Worm (Caenorhabditis elegans) whole organism, L1 larva: Measurements from ENCODE around the gene nhr-27.
A peak's percentile ranks its signal among the peaks of the same experiment; 100 is the strongest.

Source experiments
- C34B4.2 ChIP-seq: sonication (generic microtip); optimal IDR thresholded peaks from 2 replicates; lab custom pipeline; 2017; ENCODE audit warnings: mild to moderate bottlenecking, missing genetic modification characterization, missing compliant biosample characterization
- F16B12.6 ChIP-seq: fragments of 150-350 bp; optimal IDR thresholded peaks from 2 replicates; lab custom pipeline; 2014; ENCODE audit warnings: missing biosample characterization, missing genetic modification characterization
- alr-1 ChIP-seq: fragments of 200-800 bp; sonication (Bioruptor generic); optimal IDR thresholded peaks from 2 replicates; lab custom pipeline; 2018; ENCODE audit warnings: borderline replicate concordance, mild to moderate bottlenecking, missing genetic modification characterization, missing compliant biosample characterization
- aly-2 ChIP-seq: fragments of 150-350 bp; optimal IDR thresholded peaks from 2 replicates; lab custom pipeline; 2014; ENCODE audit warnings: missing biosample characterization, missing genetic modification characterization
- ama-1 ChIP-seq: fragments of 150-350 bp; optimal IDR thresholded peaks from 2 replicates; lab custom pipeline; 2014
- blmp-1 ChIP-seq: fragments of 150-350 bp; optimal IDR thresholded peaks from 2 replicates; lab custom pipeline; 2014; ENCODE audit warnings: missing biosample characterization, missing genetic modification characterization
- ceh-8 ChIP-seq: fragments of 200-800 bp; sonication (Bioruptor generic); optimal IDR thresholded peaks from 2 replicates; lab custom pipeline; 2018; ENCODE audit warnings: mild to moderate bottlenecking, missing genetic modification characterization, moderate library complexity, missing compliant biosample characterization
- ceh-88 ChIP-seq: fragments of 200-800 bp; sonication (Bioruptor generic); IDR thresholded peaks from 2 replicates; pipeline ENCODE4 v1.3.6; 2022; ENCODE audit warnings: missing genetic modification characterization, missing compliant biosample characterization
- ceh-90 ChIP-seq: sonication (generic microtip); optimal IDR thresholded peaks from 2 replicates; lab custom pipeline; 2016; ENCODE audit warnings: missing genetic modification characterization, missing compliant biosample characterization
- ces-1 ChIP-seq: fragments of 150-350 bp; optimal IDR thresholded peaks from 2 replicates; lab custom pipeline; 2014; ENCODE audit warnings: missing biosample characterization, missing genetic modification reagents, missing genetic modification characterization
- efl-1 ChIP-seq, 4 experiments: fragments of 150-350 bp; optimal IDR thresholded peaks in 3 of 4; peaks in 1 of 4; 1 replicate in 1 of 4; 2 replicates in 3 of 4; lab custom pipeline; 2014; ENCODE audit warnings: missing biosample characterization in 2 of 4, missing genetic modification characterization in 2 of 4, missing genetic modification reagents in 2 of 4
- elt-2 ChIP-seq: sonication (generic microtip); optimal IDR thresholded peaks from 2 replicates; lab custom pipeline; 2016; ENCODE audit warnings: missing genetic modification characterization, mild to moderate bottlenecking, inconsistent platforms, missing compliant biosample characterization, missing genetic modification reagents
- elt-3 ChIP-seq, 6 experiments: fragments of 150-350 bp in 1 of 6; sonication (generic microtip); optimal IDR thresholded peaks; 2 replicates each; lab custom pipeline; 2017 to 2018; ENCODE audit warnings: missing biosample characterization in 6 of 6, missing genetic modification characterization in 6 of 6, inconsistent platforms in 1 of 6
- ets-5 ChIP-seq: fragments of 200-800 bp; sonication (Bioruptor generic); IDR thresholded peaks from 2 replicates; pipeline ENCODE4 v1.3.6; 2022; ENCODE audit warnings: missing genetic modification characterization, missing compliant biosample characterization
- fkh-10 ChIP-seq: sonication (generic microtip); optimal IDR thresholded peaks from 2 replicates; lab custom pipeline; 2017; ENCODE audit warnings: missing biosample characterization, missing genetic modification reagents, missing genetic modification characterization
- grh-1 ChIP-seq: fragments of 200-800 bp; sonication (Bioruptor generic); IDR thresholded peaks from 2 replicates; pipeline ENCODE4 v1.3.6; 2022; ENCODE audit warnings: missing genetic modification reagents, missing genetic modification characterization, missing compliant biosample characterization
- hlh-17 ChIP-seq: fragments of 200-800 bp; sonication (Bioruptor generic); optimal IDR thresholded peaks from 2 replicates; lab custom pipeline; 2018; ENCODE audit warnings: missing genetic modification characterization, mild to moderate bottlenecking, missing compliant biosample characterization, moderate library complexity, borderline replicate concordance
- hlh-4 ChIP-seq: sonication (generic microtip); optimal IDR thresholded peaks from 2 replicates; lab custom pipeline; 2016; ENCODE audit warnings: mild to moderate bottlenecking, missing genetic modification characterization, missing compliant biosample characterization
- lin-13 ChIP-seq: fragments of 150-350 bp; optimal IDR thresholded peaks from 2 replicates; lab custom pipeline; 2014; ENCODE audit warnings: missing biosample characterization, missing genetic modification reagents, missing genetic modification characterization
- lin-14 ChIP-seq: fragments of 200-800 bp; sonication (Bioruptor generic); optimal IDR thresholded peaks from 2 replicates; lab custom pipeline; 2018; ENCODE audit warnings: mild to moderate bottlenecking, missing genetic modification characterization, moderate library complexity, missing compliant biosample characterization
- lin-35 ChIP-seq, 2 experiments: fragments of 150-350 bp; optimal IDR thresholded peaks; 2 replicates each; lab custom pipeline; 2014; ENCODE audit warnings: missing biosample characterization in 2 of 2, missing genetic modification characterization in 2 of 2, missing genetic modification reagents in 2 of 2
- mab-9 ChIP-seq: fragments of 200-800 bp; sonication (Bioruptor generic); IDR thresholded peaks from 2 replicates; pipeline ENCODE4 v1.3.6; 2022; ENCODE audit warnings: missing genetic modification reagents, missing genetic modification characterization, missing compliant biosample characterization
- mdl-1 ChIP-seq, 2 experiments: fragments of 150-350 bp; optimal IDR thresholded peaks; 2 replicates each; lab custom pipeline; 2014 to 2017; ENCODE audit warnings: missing biosample characterization in 2 of 2, missing genetic modification characterization in 2 of 2, inconsistent platforms in 1 of 2
- mef-2 ChIP-seq: fragments of 150-350 bp; optimal IDR thresholded peaks from 2 replicates; lab custom pipeline; 2014; ENCODE audit warnings: missing biosample characterization, missing genetic modification characterization
- mep-1 ChIP-seq: fragments of 150-350 bp; optimal IDR thresholded peaks from 2 replicates; lab custom pipeline; 2014; ENCODE audit warnings: missing biosample characterization, missing genetic modification characterization
- nhr-19 ChIP-seq: fragments of 200-800 bp; sonication (Bioruptor generic); conservative IDR thresholded peaks from 2 replicates; pipeline ENCODE4 v1.3.6; 2022; ENCODE audit warnings: missing genetic modification characterization, missing compliant biosample characterization
- nhr-20 ChIP-seq: sonication (generic microtip); optimal IDR thresholded peaks from 2 replicates; lab custom pipeline; 2016; ENCODE audit warnings: mild to moderate bottlenecking, missing genetic modification characterization, missing compliant biosample characterization
- nhr-71 ChIP-seq: sonication (generic microtip); optimal IDR thresholded peaks from 2 replicates; lab custom pipeline; 2016; ENCODE audit warnings: mild to moderate bottlenecking, missing genetic modification characterization, moderate library complexity, missing compliant biosample characterization
- nhr-76 ChIP-seq: sonication (generic microtip); optimal IDR thresholded peaks from 2 replicates; lab custom pipeline; 2017; ENCODE audit warnings: missing biosample characterization, missing genetic modification characterization
- nhr-85 ChIP-seq: sonication (generic microtip); peaks from one replicate; lab custom pipeline; 2016; ENCODE audit warnings: missing genetic modification characterization, inconsistent platforms, missing compliant biosample characterization
- pqm-1 ChIP-seq: sonication (generic microtip); optimal IDR thresholded peaks from 3 replicates; lab custom pipeline; 2017; ENCODE audit warnings: missing biosample characterization, missing genetic modification characterization
- rnt-1 ChIP-seq: sonication (generic microtip); optimal IDR thresholded peaks from 2 replicates; lab custom pipeline; 2016; ENCODE audit warnings: mild to moderate bottlenecking, missing genetic modification characterization, moderate library complexity, missing compliant biosample characterization
- skn-1 ChIP-seq: fragments of 150-350 bp; optimal IDR thresholded peaks from 2 replicates; lab custom pipeline; 2014; ENCODE audit warnings: missing biosample characterization, missing genetic modification characterization
- snpc-4 ChIP-seq: fragments of 150-350 bp; optimal IDR thresholded peaks from 2 replicates; lab custom pipeline; 2014; ENCODE audit warnings: missing biosample characterization, missing genetic modification characterization
- sox-4 ChIP-seq: sonication (generic microtip); optimal IDR thresholded peaks from 2 replicates; lab custom pipeline; 2016; ENCODE audit warnings: missing genetic modification characterization, missing compliant biosample characterization
- sptf-1 ChIP-seq: fragments of 150-350 bp; optimal IDR thresholded peaks from 2 replicates; lab custom pipeline; 2014; ENCODE audit warnings: missing biosample characterization, missing genetic modification characterization
- swsn-7 ChIP-seq: sonication (generic microtip); optimal IDR thresholded peaks from 2 replicates; lab custom pipeline; 2016; ENCODE audit warnings: missing genetic modification characterization, missing compliant biosample characterization
- tbx-2 ChIP-seq: sonication (generic microtip); optimal IDR thresholded peaks from 2 replicates; lab custom pipeline; 2016; ENCODE audit warnings: missing genetic modification characterization, missing compliant biosample characterization
- tlp-1 ChIP-seq: fragments of 150-350 bp; optimal IDR thresholded peaks from 2 replicates; lab custom pipeline; 2014; ENCODE audit warnings: missing biosample characterization, missing genetic modification characterization
- unc-130 ChIP-seq: fragments of 150-350 bp; optimal IDR thresholded peaks from 2 replicates; lab custom pipeline; 2017; ENCODE audit warnings: missing biosample characterization, missing genetic modification characterization, inconsistent platforms
- unc-86 ChIP-seq: sonication (generic microtip); optimal IDR thresholded peaks from 2 replicates; lab custom pipeline; 2016; ENCODE audit warnings: missing genetic modification characterization, missing compliant biosample characterization
- unc-98 ChIP-seq: fragments of 200-800 bp; sonication (Bioruptor generic); IDR thresholded peaks from 2 replicates; pipeline ENCODE4 v1.3.6; 2022; ENCODE audit warnings: missing genetic modification characterization, missing compliant biosample characterization
- xbp-1 ChIP-seq: sonication (generic microtip); optimal IDR thresholded peaks from 2 replicates; lab custom pipeline; 2016; ENCODE audit warnings: missing genetic modification characterization, missing compliant biosample characterization
- zip-4 ChIP-seq: fragments of 200-800 bp; sonication (Bioruptor generic); optimal IDR thresholded peaks from 2 replicates; lab custom pipeline; 2018; ENCODE audit warnings: mild to moderate bottlenecking, missing genetic modification characterization, moderate library complexity, missing compliant biosample characterization
- ztf-4 ChIP-seq: fragments of 150-350 bp; optimal IDR thresholded peaks from 2 replicates; lab custom pipeline; 2014; ENCODE audit warnings: missing biosample characterization, missing genetic modification characterization

The nhr-27 gene

DNA sequence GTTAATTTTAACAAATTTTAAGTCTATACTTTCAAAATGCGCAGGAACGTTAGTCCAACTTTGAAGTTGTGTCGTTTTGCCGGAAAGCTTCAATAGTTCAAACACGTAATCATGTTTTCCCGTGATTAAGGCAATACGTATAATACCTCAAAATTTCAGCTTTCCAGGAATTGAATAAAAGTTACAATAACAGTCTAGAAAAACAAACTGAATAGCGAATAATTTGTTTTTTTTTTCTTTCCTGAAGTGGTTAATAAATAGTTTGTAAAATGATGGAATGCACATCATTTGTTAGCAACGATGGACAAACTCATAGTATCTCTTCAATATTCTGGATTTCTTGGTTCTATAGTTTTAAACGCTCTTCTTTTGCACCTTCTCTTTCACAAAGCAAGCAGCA, 18.1 kb downstream of the nhr-27 start, which contains the start of gene str-123:
Gene str-123, plus strand, starts transcription at position 301 of the 400 bp plus-strand sequence.
- TF ChIP-seq elt-2 (tag; lab: Kevin White, UChicago) (no peak), tlp-1 (tag; lab: Kevin White, UChicago) (no peak), skn-1 (tag; lab: Kevin White, UChicago) (no peak), hlh-4 (tag; lab: Kevin White, UChicago) (no peak), elt-3 (tag; optimal IDR thresholded peaks at IDR 0.05; lab: Kevin White, UChicago) (no peak), ama-1 (no peak), mab-9 (GFP tag; lab: Robert Waterston, UW) (no peak), snpc-4 (no peak), unc-130 (tag; lab: Kevin White, UChicago) (no peak), ets-5 (no peak), unc-86 (no peak), lin-14 (GFP tag; lab: Kevin White, UChicago) (no peak), unc-98 (GFP tag; lab: Robert Waterston, UW) (no peak), ceh-88 (GFP tag; lab: Robert Waterston, UW) (no peak), aly-2 (no peak), nhr-76 (tag; lab: Kevin White, UChicago) (no peak), ceh-8 (GFP tag; lab: Kevin White, UChicago) (no peak)

DNA sequence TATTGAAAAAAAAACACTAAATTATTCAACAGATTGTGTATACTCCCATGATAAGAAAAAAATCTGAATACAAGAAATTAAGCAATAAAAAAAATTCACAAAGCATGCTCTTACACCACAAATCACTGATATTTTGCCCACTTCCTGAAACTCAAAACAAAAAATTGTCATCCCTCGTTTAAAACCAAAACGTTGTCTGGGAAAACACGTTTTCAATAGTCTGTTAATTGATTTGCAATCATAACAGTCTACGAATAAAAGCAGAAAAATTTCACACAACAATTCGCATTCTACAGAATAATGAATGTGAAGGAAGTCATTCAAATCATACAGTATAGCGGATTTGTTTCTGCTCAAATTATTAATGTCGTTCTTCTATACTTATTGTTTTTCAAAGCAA, 20.5 kb downstream of the nhr-27 start, which contains the start of gene str-124:
Gene str-124, plus strand, starts transcription at position 301 of the 400 bp plus-strand sequence.
- TF ChIP-seq fkh-10: no peak
- no peak for TF ChIP-seq hlh-17 (GFP tag; lab: Kevin White, UChicago)

- TF ChIP-seq elt-3 (tag; optimal IDR thresholded peaks at IDR 0.05; lab: Kevin White, UChicago) (peak in 1 of 6 experiments; percentile 58), mdl-1 (tag; optimal IDR thresholded peaks at IDR 0.05; lab: Kevin White, UChicago) (peak in 1 of 2 experiments; percentile 28), efl-1 (optimal IDR thresholded peaks at IDR 0.05; lab: Kevin White, UChicago) (no peak), efl-1 (GFP tag; optimal IDR thresholded peaks at IDR 0.05 in 1 of 2; lab: Kevin White, UChicago) (peak in 1 of 2 experiments; percentile 10), nhr-19 (GFP tag; lab: Robert Waterston, UW) (peak; percentile 31), snpc-4 (no peak), ama-1 (no peak), swsn-7 (no peak), ceh-88 (GFP tag; lab: Robert Waterston, UW) (no peak), blmp-1 (tag; lab: Kevin White, UChicago) (peak; percentile 72), nhr-20 (tag; lab: Kevin White, UChicago) (peak; percentile 17), F16B12.6 (tag; lab: Kevin White, UChicago) (no peak), nhr-85 (peak; percentile 45), elt-2 (tag; lab: Kevin White, UChicago) (peak; percentile 28), ceh-90 (tag; lab: Kevin White, UChicago) (no peak)
- TF ChIP-seq, all 84 proteins: peak for 8
Observed at ce11 chrX:12781712-12782444, 26.2 kb downstream of the nhr-27 start, which contains the start of gene alh-13. TSS of gene alh-13 (plus strand) at chrX:12782394.

- TF ChIP-seq nhr-71 (tag; lab: Kevin White, UChicago) (no peak), elt-2 (tag; lab: Kevin White, UChicago) (peak; percentile 80), mef-2 (tag; lab: Kevin White, UChicago) (no peak), xbp-1 (tag; lab: Kevin White, UChicago) (no peak), zip-4 (GFP tag; lab: Kevin White, UChicago) (no peak), mdl-1 (tag; optimal IDR thresholded peaks at IDR 0.05; lab: Kevin White, UChicago) (no peak)
Observed at ce11 chrX:12780674-12781073, 27.4 kb downstream of the nhr-27 start.

- TF ChIP-seq alr-1 (no peak), sox-4 (tag; lab: Kevin White, UChicago) (no peak), pqm-1 (tag; lab: Kevin White, UChicago) (no peak), rnt-1 (no peak), tbx-2 (tag; lab: Kevin White, UChicago) (no peak), ztf-4 (tag; lab: Kevin White, UChicago) (no peak), grh-1 (GFP tag; lab: Robert Waterston, UW) (no peak), sptf-1 (tag; lab: Kevin White, UChicago) (no peak), C34B4.2 (no peak), skn-1 (tag; lab: Kevin White, UChicago) (no peak), lin-13 (GFP tag; lab: Kevin White, UChicago) (no peak), zip-4 (GFP tag; lab: Kevin White, UChicago) (no peak), ces-1 (GFP tag; lab: Kevin White, UChicago) (no peak), mep-1 (tag; lab: Kevin White, UChicago) (no peak), lin-35 (GFP tag; optimal IDR thresholded peaks at IDR 0.05; lab: Kevin White, UChicago) (no peak)
Observed at ce11 chrX:12769697-12770096, 38.4 kb downstream of the nhr-27 start, which contains the start of gene ilc-17.1. TSS of gene ilc-17.1 (minus strand) at chrX:12769797.
